Worm (Caenorhabditis elegans) whole organism, L2 larva: Measurements from ENCODE around the gene K06A4.10.

Experiments used
- C34F6.9 ChIP-seq: fragments of 150-350 bp; optimal IDR thresholded peaks from 2 replicates; lab custom pipeline; 2014; ENCODE audit warnings: missing biosample characterization, missing genetic modification characterization
- F13H6.1 ChIP-seq: sonication (generic microtip); optimal IDR thresholded peaks from 2 replicates; lab custom pipeline; 2016; ENCODE audit warnings: missing genetic modification characterization, missing compliant biosample characterization
- Y55F3AM.14 ChIP-seq: fragments of 200-800 bp; sonication (Bioruptor generic); optimal IDR thresholded peaks from 2 replicates; lab custom pipeline; 2018; ENCODE audit warnings: mild to moderate bottlenecking, missing genetic modification characterization, missing compliant biosample characterization
- ZK546.5 ChIP-seq: sonication (generic microtip); optimal IDR thresholded peaks from 2 replicates; lab custom pipeline; 2017; ENCODE audit warnings: missing biosample characterization, missing genetic modification characterization
- alr-1 ChIP-seq: fragments of 150-350 bp; optimal IDR thresholded peaks from 2 replicates; lab custom pipeline; 2014; ENCODE audit warnings: missing biosample characterization, missing genetic modification characterization
- aly-2 ChIP-seq: fragments of 150-350 bp; optimal IDR thresholded peaks from 2 replicates; lab custom pipeline; 2014; ENCODE audit warnings: missing biosample characterization, missing genetic modification characterization
- blmp-1 ChIP-seq: sonication (generic microtip); optimal IDR thresholded peaks from 2 replicates; lab custom pipeline; 2017; ENCODE audit warnings: missing genetic modification characterization, mild to moderate bottlenecking, missing compliant biosample characterization, antibody characterized with exemption, moderate library complexity; ENCODE audit not compliant: insufficient read depth
- ceh-16 ChIP-seq: fragments of 150-350 bp; optimal IDR thresholded peaks from 2 replicates; lab custom pipeline; 2014; ENCODE audit warnings: missing biosample characterization, missing genetic modification characterization
- ceh-82 ChIP-seq: fragments of 150-350 bp; optimal IDR thresholded peaks from 2 replicates; lab custom pipeline; 2014; ENCODE audit warnings: missing biosample characterization, missing genetic modification characterization
- dmd-4 ChIP-seq: sonication (generic microtip); optimal IDR thresholded peaks from 2 replicates; lab custom pipeline; 2017; ENCODE audit warnings: missing biosample characterization, missing genetic modification characterization
- elt-1 ChIP-seq: fragments of 150-350 bp; optimal IDR thresholded peaks from 2 replicates; lab custom pipeline; 2014; ENCODE audit warnings: missing biosample characterization, missing genetic modification characterization
- elt-3 ChIP-seq: sonication (generic microtip); optimal IDR thresholded peaks from 2 replicates; lab custom pipeline; 2017; ENCODE audit warnings: missing biosample characterization, missing genetic modification characterization
- fos-1 ChIP-seq: fragments of 150-350 bp; optimal IDR thresholded peaks from 2 replicates; lab custom pipeline; 2014; ENCODE audit warnings: missing biosample characterization, missing genetic modification characterization
- gmeb-1 ChIP-seq: fragments of 150-350 bp; optimal IDR thresholded peaks from 2 replicates; lab custom pipeline; 2014; ENCODE audit warnings: missing biosample characterization, missing genetic modification characterization
- lin-11 ChIP-seq: fragments of 150-350 bp; sonication (generic microtip); optimal IDR thresholded peaks from 2 replicates; lab custom pipeline; 2014; ENCODE audit warnings: missing biosample characterization, missing genetic modification characterization, inconsistent platforms, mixed read lengths
- lin-13 ChIP-seq: fragments of 150-350 bp; optimal IDR thresholded peaks from 2 replicates; lab custom pipeline; 2014; ENCODE audit warnings: missing biosample characterization, missing genetic modification reagents, missing genetic modification characterization
- lin-39 ChIP-seq: fragments of 150-350 bp; optimal IDR thresholded peaks from 2 replicates; lab custom pipeline; 2014; ENCODE audit warnings: missing biosample characterization, missing genetic modification reagents, missing genetic modification characterization
- lsy-2 ChIP-seq, 2 experiments: fragments of 150-350 bp in 1 of 2; sonication (generic microtip) in 1 of 2; optimal IDR thresholded peaks; 2 replicates each; lab custom pipeline; 2014 to 2017; ENCODE audit warnings: missing biosample characterization in 2 of 2, missing genetic modification characterization in 2 of 2
- mdl-1 ChIP-seq, 2 experiments: fragments of 150-350 bp in 1 of 2; sonication (generic microtip) in 1 of 2; optimal IDR thresholded peaks; 2 replicates each; lab custom pipeline; 2017; ENCODE audit warnings: missing biosample characterization in 2 of 2, missing genetic modification characterization in 2 of 2
- nhr-11 ChIP-seq: fragments of 150-350 bp; optimal IDR thresholded peaks from 2 replicates; lab custom pipeline; 2014; ENCODE audit warnings: missing biosample characterization, missing genetic modification characterization
- nhr-12 ChIP-seq: fragments of 150-350 bp; optimal IDR thresholded peaks from 2 replicates; lab custom pipeline; 2014; ENCODE audit warnings: missing biosample characterization, missing genetic modification characterization
- nhr-21 ChIP-seq: fragments of 150-350 bp; optimal IDR thresholded peaks from 2 replicates; lab custom pipeline; 2014; ENCODE audit warnings: missing biosample characterization, missing genetic modification characterization
- nhr-23 ChIP-seq: fragments of 150-350 bp; optimal IDR thresholded peaks from 2 replicates; lab custom pipeline; 2014; ENCODE audit warnings: missing biosample characterization, missing genetic modification reagents, missing genetic modification characterization
- nhr-237 ChIP-seq: fragments of 150-350 bp; optimal IDR thresholded peaks from 2 replicates; lab custom pipeline; 2014; ENCODE audit warnings: missing biosample characterization, missing genetic modification characterization
- nhr-6 ChIP-seq: fragments of 150-350 bp; optimal IDR thresholded peaks from 2 replicates; lab custom pipeline; 2014; ENCODE audit warnings: missing biosample characterization, missing genetic modification characterization
- peb-1 ChIP-seq: fragments of 150-350 bp; optimal IDR thresholded peaks from 2 replicates; lab custom pipeline; 2014; ENCODE audit warnings: missing biosample characterization, missing genetic modification characterization
- sem-4 ChIP-seq: fragments of 150-350 bp; optimal IDR thresholded peaks from 2 replicates; lab custom pipeline; 2014; ENCODE audit warnings: missing biosample characterization, missing genetic modification reagents, missing genetic modification characterization
- skn-1 ChIP-seq: sonication (generic microtip); optimal IDR thresholded peaks from 2 replicates; lab custom pipeline; 2017; ENCODE audit warnings: missing biosample characterization, missing genetic modification characterization
- sma-3 ChIP-seq: sonication (generic microtip); optimal IDR thresholded peaks from 2 replicates; lab custom pipeline; 2016; ENCODE audit warnings: missing genetic modification reagents, missing genetic modification characterization, missing compliant biosample characterization
- snpc-4 ChIP-seq: fragments of 150-350 bp; optimal IDR thresholded peaks from 2 replicates; lab custom pipeline; 2014; ENCODE audit warnings: missing biosample characterization, missing genetic modification characterization
- unc-39 ChIP-seq: fragments of 150-350 bp; optimal IDR thresholded peaks from 2 replicates; lab custom pipeline; 2014; ENCODE audit warnings: missing biosample characterization, missing genetic modification characterization
- unc-55 ChIP-seq: fragments of 150-350 bp; sonication (generic microtip); optimal IDR thresholded peaks from 3 replicates; lab custom pipeline; 2014; ENCODE audit warnings: missing biosample characterization, missing genetic modification reagents, missing genetic modification characterization
- unc-62 ChIP-seq: fragments of 150-350 bp; optimal IDR thresholded peaks from 2 replicates; lab custom pipeline; 2014; ENCODE audit warnings: missing biosample characterization, missing genetic modification reagents, missing genetic modification characterization
- zag-1 ChIP-seq: fragments of 150-350 bp; optimal IDR thresholded peaks from 2 replicates; lab custom pipeline; 2014; ENCODE audit warnings: missing biosample characterization, missing genetic modification characterization
- ztf-1 ChIP-seq: fragments of 200-800 bp; sonication (Bioruptor generic); conservative IDR thresholded peaks from 2 replicates; pipeline ENCODE4 v1.3.6; 2022; ENCODE audit warnings: missing genetic modification characterization, missing compliant biosample characterization

K06A4.10 gene

ce11 chrV:9471675-9472074, 17.9 kb downstream of the K06A4.10 start, which contains the start of gene flp-6:
TSS of gene flp-6 (plus strand) at chrV:9471975.
- TF ChIP-seq ceh-82, result no peak
- no peak for TF ChIP-seq lin-11 (tag; lab: Kevin White, UChicago)
- TF ChIP-seq unc-55, result no peak
- TF ChIP-seq gmeb-1 (tag; lab: Kevin White, UChicago), result no peak
- TF ChIP-seq nhr-6 (tag; lab: Kevin White, UChicago), result no peak
- TF ChIP-seq snpc-4, result no peak
- no peak for TF ChIP-seq C34F6.9 (tag; lab: Kevin White, UChicago)
- TF ChIP-seq nhr-12 (tag; lab: Kevin White, UChicago), result no peak
- no peak for TF ChIP-seq ztf-1 (GFP tag; lab: Robert Waterston, UW)
- TF ChIP-seq sem-4 (tag; lab: Kevin White, UChicago), result no peak
- no peak for TF ChIP-seq lin-39 (tag; lab: Kevin White, UChicago)
- no peak for TF ChIP-seq ZK546.5 (tag; lab: Kevin White, UChicago)
- no peak for TF ChIP-seq blmp-1 (tag; lab: Kevin White, UChicago)
- TF ChIP-seq zag-1 (tag; lab: Kevin White, UChicago), result no peak
- TF ChIP-seq, all 48 proteins: peak for 0

- no peak for TF ChIP-seq skn-1 (tag; lab: Kevin White, UChicago)
- no peak for TF ChIP-seq nhr-21 (tag; lab: Kevin White, UChicago)
- no peak for TF ChIP-seq aly-2 (tag; lab: Kevin White, UChicago)
- no peak for TF ChIP-seq nhr-11 (tag; lab: Kevin White, UChicago)
- TF ChIP-seq elt-3 (tag; lab: Kevin White, UChicago), result no peak
- TF ChIP-seq zag-1 (tag; lab: Kevin White, UChicago), result no peak
- no peak for TF ChIP-seq nhr-23 (tag; lab: Kevin White, UChicago)
- TF ChIP-seq peb-1, result no peak
- TF ChIP-seq unc-39 (tag; lab: Kevin White, UChicago), result no peak
- TF ChIP-seq nhr-12 (tag; lab: Kevin White, UChicago), result no peak
- TF ChIP-seq lsy-2 (tag; optimal IDR thresholded peaks at IDR 0.05; lab: Kevin White, UChicago), result no peak
- TF ChIP-seq elt-1 (tag; lab: Kevin White, UChicago), result no peak
- TF ChIP-seq lin-11 (tag; lab: Kevin White, UChicago), result no peak
- TF ChIP-seq, all 48 proteins: peak for 0
Measured at ce11 chrV:9465529-9465928, 24.1 kb downstream of the K06A4.10 start.

- TF ChIP-seq aly-2 (tag; lab: Kevin White, UChicago), result no peak
Measured at ce11 chrV:9462605-9463004, 27.0 kb downstream of the K06A4.10 start, which contains the start of gene F07D3.3. TSS of gene F07D3.3 (minus strand) at chrV:9462705.

- TF ChIP-seq unc-39 (tag; lab: Kevin White, UChicago), result no peak
- no peak for TF ChIP-seq dmd-4
- no peak for TF ChIP-seq sma-3 (GFP tag; lab: Kevin White, UChicago)
- TF ChIP-seq mdl-1 (tag; optimal IDR thresholded peaks at IDR 0.05; lab: Kevin White, UChicago), result no peak
- no peak for TF ChIP-seq peb-1
Measured at ce11 chrV:9457535-9457934, 32.1 kb downstream of the K06A4.10 start.

- TF ChIP-seq fos-1 (tag; lab: Kevin White, UChicago), result peak; percentile 55
- TF ChIP-seq alr-1 (tag; lab: Kevin White, UChicago), result no peak
- TF ChIP-seq blmp-1 (tag; lab: Kevin White, UChicago), result peak; percentile 70
- no peak for TF ChIP-seq lin-39 (tag; lab: Kevin White, UChicago)
- no peak for TF ChIP-seq F13H6.1 (tag; lab: Kevin White, UChicago)
Measured at ce11 chrV:9453933-9454332, 35.7 kb downstream of the K06A4.10 start.

- no peak for TF ChIP-seq nhr-237 (tag; lab: Kevin White, UChicago)
- TF ChIP-seq aly-2 (tag; lab: Kevin White, UChicago), result no peak
- no peak for TF ChIP-seq peb-1
- no peak for TF ChIP-seq ceh-16 (tag; lab: Kevin White, UChicago)
- TF ChIP-seq gmeb-1 (tag; lab: Kevin White, UChicago), result no peak
- no peak for TF ChIP-seq lsy-2 (tag; optimal IDR thresholded peaks at IDR 0.05; lab: Kevin White, UChicago)
- no peak for TF ChIP-seq elt-3 (tag; lab: Kevin White, UChicago)
- no peak for TF ChIP-seq lin-39 (tag; lab: Kevin White, UChicago)
- no peak for TF ChIP-seq sem-4 (tag; lab: Kevin White, UChicago)
- TF ChIP-seq mdl-1 (tag; optimal IDR thresholded peaks at IDR 0.05; lab: Kevin White, UChicago), result no peak
- TF ChIP-seq nhr-12 (tag; lab: Kevin White, UChicago), result no peak
- no peak for TF ChIP-seq ceh-82
- TF ChIP-seq Y55F3AM.14 (GFP tag; lab: Kevin White, UChicago), result no peak
- no peak for TF ChIP-seq lin-13
- no peak for TF ChIP-seq nhr-23 (tag; lab: Kevin White, UChicago)
- TF ChIP-seq lin-11 (tag; lab: Kevin White, UChicago), result no peak
- TF ChIP-seq unc-62, result no peak
Measured at ce11 chrV:9453333-9453732, 36.3 kb downstream of the K06A4.10 start.
